Fruit fly (Drosophila melanogaster) whole organism, prepupa: ENCODE measurements around the gene CG32264.
A peak's percentile ranks its signal among the peaks of the same experiment; 100 is the strongest.

Source experiments
- Blimp-1 ChIP-seq: fragments of 200-800 bp; sonication (Bioruptor generic); optimal IDR thresholded peaks from 3 replicates; lab custom pipeline; 2017; ENCODE audit warnings: missing biosample characterization, missing genetic modification characterization, mild to moderate bottlenecking, moderate library complexity, missing genetic modification reagents
- CG10631 ChIP-seq: fragments of 200-800 bp; sonication (Bioruptor generic); optimal IDR thresholded peaks from 2 replicates; lab custom pipeline; 2016; ENCODE audit warnings: missing biosample characterization, missing genetic modification characterization
- CG10669 ChIP-seq: fragments of 200-800 bp; sonication (Bioruptor generic); optimal IDR thresholded peaks from 3 replicates; lab custom pipeline; 2018; ENCODE audit warnings: missing biosample characterization, mild to moderate bottlenecking, missing genetic modification characterization, moderate library complexity
- CG11294 ChIP-seq: fragments of 200-800 bp; sonication (Bioruptor generic); IDR thresholded peaks from 2 replicates; pipeline ENCODE4 v1.3.6; 2022; ENCODE audit warnings: missing biosample characterization, missing genetic modification characterization
- CG11762 ChIP-seq: fragments of 200-800 bp; sonication (Bioruptor generic); optimal IDR thresholded peaks from 3 replicates; lab custom pipeline; 2016; ENCODE audit warnings: missing biosample characterization, missing genetic modification characterization; ENCODE audit not compliant: insufficient read depth
- CG15336 ChIP-seq: fragments of 200-800 bp; sonication (Bioruptor generic); IDR thresholded peaks from 2 replicates; pipeline ENCODE4 v1.3.6; 2022; ENCODE audit warnings: missing biosample characterization, missing genetic modification characterization
- CG1621 ChIP-seq: fragments of 200-800 bp; sonication (Bioruptor generic); optimal IDR thresholded peaks from 3 replicates; lab custom pipeline; 2018; ENCODE audit warnings: missing biosample characterization, mild to moderate bottlenecking, missing genetic modification characterization
- CG16779 ChIP-seq: fragments of 200-800 bp; sonication (Bioruptor generic); optimal IDR thresholded peaks from 3 replicates; lab custom pipeline; 2017; ENCODE audit warnings: missing biosample characterization, mild to moderate bottlenecking, missing genetic modification characterization
- CG3032 ChIP-seq: fragments of 200-800 bp; optimal IDR thresholded peaks from 2 replicates; lab custom pipeline; 2019; ENCODE audit warnings: missing biosample characterization, mild to moderate bottlenecking, missing genetic modification characterization, moderate library complexity
- CG31627 ChIP-seq: fragments of 200-800 bp; sonication (Bioruptor generic); optimal IDR thresholded peaks from 3 replicates; lab custom pipeline; 2016; ENCODE audit warnings: missing biosample characterization, missing genetic modification characterization
- CG32006 ChIP-seq: fragments of 200-800 bp; sonication (Bioruptor generic); optimal IDR thresholded peaks from 3 replicates; lab custom pipeline; 2017; ENCODE audit warnings: missing biosample characterization, mild to moderate bottlenecking, missing genetic modification characterization
- CG34406 ChIP-seq: fragments of 200-800 bp; sonication (Bioruptor generic); optimal IDR thresholded peaks from 3 replicates; lab custom pipeline; 2016; ENCODE audit warnings: missing biosample characterization, missing genetic modification characterization
- CG3919 ChIP-seq: fragments of 200-800 bp; sonication (Bioruptor generic); optimal IDR thresholded peaks from 3 replicates; lab custom pipeline; 2016; ENCODE audit warnings: missing biosample characterization, missing genetic modification characterization
- CG6792 ChIP-seq: fragments of 200-800 bp; sonication (Bioruptor generic); optimal IDR thresholded peaks from 3 replicates; lab custom pipeline; 2016; ENCODE audit warnings: missing biosample characterization, missing genetic modification characterization
- CG6808 ChIP-seq: fragments of 200-800 bp; sonication (Bioruptor generic); optimal IDR thresholded peaks from 3 replicates; lab custom pipeline; 2017; ENCODE audit warnings: missing biosample characterization, missing genetic modification characterization, mild to moderate bottlenecking, moderate library complexity, missing genetic modification reagents
- CG6854 ChIP-seq: fragments of 200-800 bp; sonication (Bioruptor generic); optimal IDR thresholded peaks from 2 replicates; lab custom pipeline; 2017; ENCODE audit warnings: missing biosample characterization, mild to moderate bottlenecking, missing genetic modification characterization
- CG8119 ChIP-seq: fragments of 200-800 bp; sonication (Bioruptor generic); IDR thresholded peaks from 3 replicates; pipeline ENCODE4 v1.3.6; 2022; ENCODE audit warnings: missing biosample characterization, missing genetic modification characterization
- CG8632 ChIP-seq: fragments of 200-800 bp; sonication (Bioruptor generic); optimal IDR thresholded peaks from 3 replicates; lab custom pipeline; 2016; ENCODE audit warnings: missing biosample characterization, missing genetic modification characterization
- CG9139 ChIP-seq: fragments of 200-800 bp; sonication (Bioruptor generic); optimal IDR thresholded peaks from 3 replicates; lab custom pipeline; 2017; ENCODE audit warnings: missing biosample characterization, mild to moderate bottlenecking, missing genetic modification characterization
- Eip75B ChIP-seq: fragments of 200-800 bp; sonication (Bioruptor generic); optimal IDR thresholded peaks from 3 replicates; lab custom pipeline; 2016; ENCODE audit warnings: missing biosample characterization, missing genetic modification characterization
- Eip78C ChIP-seq: fragments of 200-800 bp; sonication (Bioruptor generic); peaks from one replicate; lab custom pipeline; 2016; ENCODE audit warnings: missing biosample characterization, missing genetic modification characterization
- Eip93F ChIP-seq: fragments of 200-800 bp; sonication (Bioruptor generic); optimal IDR thresholded peaks from 2 replicates; lab custom pipeline; 2016; ENCODE audit warnings: missing biosample characterization, mild to moderate bottlenecking, missing genetic modification characterization
- Ets21C ChIP-seq: fragments of 200-800 bp; sonication (Bioruptor generic); optimal IDR thresholded peaks from 3 replicates; lab custom pipeline; 2016; ENCODE audit warnings: missing biosample characterization, missing genetic modification characterization
- Ets96B ChIP-seq: fragments of 200-800 bp; optimal IDR thresholded peaks from 2 replicates; lab custom pipeline; 2019; ENCODE audit warnings: missing biosample characterization, mild to moderate bottlenecking, missing genetic modification characterization, moderate library complexity
- Gug ChIP-seq: fragments of 200-800 bp; sonication (Bioruptor generic); IDR thresholded peaks from 2 replicates; pipeline ENCODE4 v1.3.6; 2022; ENCODE audit warnings: missing biosample characterization, missing genetic modification characterization
- Hr38 ChIP-seq: sonication (Bioruptor generic); optimal IDR thresholded peaks from 2 replicates; lab custom pipeline; 2016; ENCODE audit warnings: missing biosample characterization, missing genetic modification characterization
- Hr39 ChIP-seq: fragments of 200-800 bp; sonication (Bioruptor generic); optimal IDR thresholded peaks from 2 replicates; lab custom pipeline; 2016; ENCODE audit warnings: missing biosample characterization, missing genetic modification characterization
- Hr4 ChIP-seq: fragments of 200-800 bp; sonication (Bioruptor generic); optimal IDR thresholded peaks from 3 replicates; lab custom pipeline; 2016; ENCODE audit warnings: missing biosample characterization, missing genetic modification characterization
- Met ChIP-seq: fragments of 200-800 bp; sonication (Bioruptor generic); optimal IDR thresholded peaks from 3 replicates; lab custom pipeline; 2016; ENCODE audit warnings: missing biosample characterization, missing genetic modification characterization
- OdsH ChIP-seq: fragments of 200-800 bp; sonication (Bioruptor generic); optimal IDR thresholded peaks from 3 replicates; lab custom pipeline; 2016; ENCODE audit warnings: missing biosample characterization, missing genetic modification characterization
- Smox ChIP-seq: fragments of 200-800 bp; sonication (Bioruptor generic); optimal IDR thresholded peaks from 3 replicates; lab custom pipeline; 2016; ENCODE audit warnings: missing biosample characterization, missing genetic modification characterization
- Sox102F ChIP-seq: fragments of 200-800 bp; sonication (Bioruptor generic); optimal IDR thresholded peaks from 2 replicates; lab custom pipeline; 2016; ENCODE audit warnings: missing biosample characterization, mild to moderate bottlenecking, missing genetic modification characterization
- Sox14 ChIP-seq: fragments of 200-800 bp; sonication (Bioruptor generic); optimal IDR thresholded peaks from 3 replicates; lab custom pipeline; 2016; ENCODE audit warnings: missing biosample characterization, missing genetic modification characterization
- Sox15 ChIP-seq: fragments of 200-800 bp; sonication (Bioruptor generic); optimal IDR thresholded peaks from 3 replicates; lab custom pipeline; 2016; ENCODE audit warnings: missing biosample characterization, missing genetic modification characterization
- achi ChIP-seq: fragments of 200-800 bp; sonication (Bioruptor generic); optimal IDR thresholded peaks from 3 replicates; lab custom pipeline; 2016; ENCODE audit warnings: missing biosample characterization, missing genetic modification characterization
- acj6 ChIP-seq: fragments of 200-800 bp; sonication (Bioruptor generic); optimal IDR thresholded peaks from 3 replicates; lab custom pipeline; 2016; ENCODE audit warnings: missing biosample characterization, missing genetic modification characterization
- cyc ChIP-seq: fragments of 200-800 bp; sonication (Bioruptor generic); optimal IDR thresholded peaks from 3 replicates; lab custom pipeline; 2016; ENCODE audit warnings: missing biosample characterization, missing genetic modification characterization
- dac ChIP-seq: fragments of 200-800 bp; sonication (Bioruptor generic); optimal IDR thresholded peaks from 2 replicates; lab custom pipeline; 2017; ENCODE audit warnings: missing biosample characterization, mild to moderate bottlenecking, missing genetic modification characterization
- dsx ChIP-seq: fragments of 200-800 bp; optimal IDR thresholded peaks from 3 replicates; lab custom pipeline; 2019; ENCODE audit warnings: missing biosample characterization, mild to moderate bottlenecking, missing genetic modification characterization, moderate library complexity; ENCODE audit not compliant: poor library complexity, severe bottlenecking
- eg ChIP-seq: fragments of 200-800 bp; sonication (Bioruptor generic); IDR thresholded peaks from 3 replicates; pipeline ENCODE4 v1.3.6; 2022; ENCODE audit warnings: missing biosample characterization, missing genetic modification characterization
- esn ChIP-seq: fragments of 200-800 bp; sonication (Bioruptor generic); optimal IDR thresholded peaks from 2 replicates; lab custom pipeline; 2016; ENCODE audit warnings: missing biosample characterization, mild to moderate bottlenecking, missing genetic modification characterization, moderate library complexity
- fd59A ChIP-seq: fragments of 200-800 bp; sonication (Bioruptor generic); optimal IDR thresholded peaks from 2 replicates; lab custom pipeline; 2017; ENCODE audit warnings: missing biosample characterization, mild to moderate bottlenecking, missing genetic modification characterization, missing genetic modification reagents
- fd85E ChIP-seq: fragments of 200-800 bp; sonication (Bioruptor generic); optimal IDR thresholded peaks from 3 replicates; lab custom pipeline; 2016; ENCODE audit warnings: missing biosample characterization, missing genetic modification characterization
- fkh ChIP-seq: fragments of 200-800 bp; sonication (Bioruptor generic); optimal IDR thresholded peaks from 3 replicates; lab custom pipeline; 2017; ENCODE audit warnings: missing biosample characterization, mild to moderate bottlenecking, missing genetic modification characterization, moderate library complexity
- lz ChIP-seq: fragments of 200-800 bp; sonication (Bioruptor generic); optimal IDR thresholded peaks from 3 replicates; lab custom pipeline; 2016; ENCODE audit warnings: missing biosample characterization, missing genetic modification characterization
- net ChIP-seq: fragments of 200-800 bp; sonication (Bioruptor generic); optimal IDR thresholded peaks from 3 replicates; lab custom pipeline; 2016; ENCODE audit warnings: missing biosample characterization, missing genetic modification characterization
- pdm3 ChIP-seq: fragments of 200-800 bp; sonication (Bioruptor generic); optimal IDR thresholded peaks from 3 replicates; lab custom pipeline; 2016; ENCODE audit warnings: missing biosample characterization, missing genetic modification characterization
- salr ChIP-seq, 2 experiments: fragments of 200-800 bp; sonication (Bioruptor generic); optimal IDR thresholded peaks; 3 replicates each; lab custom pipeline; 2016 to 2018; ENCODE audit warnings: missing biosample characterization in 2 of 2, missing genetic modification characterization in 2 of 2, mild to moderate bottlenecking in 1 of 2
- spab ChIP-seq: fragments of 200-800 bp; sonication (Bioruptor generic); optimal IDR thresholded peaks from 2 replicates; lab custom pipeline; 2017; ENCODE audit warnings: missing biosample characterization, mild to moderate bottlenecking, missing genetic modification characterization, missing genetic modification reagents
- ss ChIP-seq, 2 experiments: fragments of 200-800 bp; sonication (Bioruptor generic); optimal IDR thresholded peaks; 2 replicates in 1 of 2; 3 replicates in 1 of 2; lab custom pipeline; 2017 to 2018; ENCODE audit warnings: mild to moderate bottlenecking in 2 of 2, missing biosample characterization in 2 of 2, missing genetic modification characterization in 2 of 2, moderate library complexity in 1 of 2
- svp ChIP-seq: fragments of 200-800 bp; sonication (Bioruptor generic); peaks from one replicate; lab custom pipeline; 2016; ENCODE audit warnings: missing biosample characterization, missing genetic modification characterization
- vri ChIP-seq: fragments of 200-800 bp; sonication (Bioruptor generic); optimal IDR thresholded peaks from 3 replicates; lab custom pipeline; 2016; ENCODE audit warnings: missing biosample characterization, mild to moderate bottlenecking, missing genetic modification characterization

Gene CG32264

DNA sequence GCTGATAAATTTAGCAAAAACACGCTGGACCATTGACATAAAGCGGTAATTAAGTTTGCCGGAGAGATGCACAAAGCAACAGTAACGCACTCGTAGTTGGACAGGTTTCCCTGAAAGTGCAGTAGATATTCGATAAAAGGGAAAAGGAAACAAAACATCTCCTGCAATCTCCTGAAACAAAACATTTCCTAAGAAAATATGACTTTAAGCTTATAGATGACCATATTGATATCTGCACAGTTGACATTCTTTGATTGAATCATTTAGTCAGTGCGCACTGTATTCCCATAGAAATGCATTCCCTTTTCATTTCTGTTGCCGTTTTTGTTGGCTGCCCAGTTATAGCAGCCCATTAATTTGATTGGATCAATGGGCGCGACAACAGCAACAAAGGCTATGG, 46.6 kb upstream of the CG32264 start:
- peak; percentile 42 for TF ChIP-seq Met (GFP tag; lab: Kevin White, UChicago)
- TF ChIP-seq Smox (GFP tag; lab: Kevin White, UChicago) = peak; percentile 42
- TF ChIP-seq pdm3 (GFP tag; lab: Kevin White, UChicago) = peak; percentile 79
- peak; percentile 64 for TF ChIP-seq CG3032 (tag; lab: Kevin White, UChicago)
- TF ChIP-seq Hr4 (GFP tag; lab: Kevin White, UChicago) = peak; percentile 63
- TF ChIP-seq Hr38 (GFP tag; lab: Kevin White, UChicago) = no peak
- TF ChIP-seq Ets96B (tag; lab: Kevin White, UChicago) = peak; percentile 22
- TF ChIP-seq CG6854 (GFP tag; lab: Kevin White, UChicago) = no peak
- peak; percentile 15 for TF ChIP-seq Ets21C
- TF ChIP-seq CG1621 (tag; lab: Kevin White, UChicago) = peak; percentile 81
- TF ChIP-seq fd85E (GFP tag; lab: Kevin White, UChicago) = no peak
- peak; percentile 50 for TF ChIP-seq spab (GFP tag; lab: Kevin White, UChicago)
- TF ChIP-seq fkh (GFP tag; lab: Kevin White, UChicago) = no peak
- peak; percentile 59 for TF ChIP-seq CG32006 (GFP tag; lab: Kevin White, UChicago)
- TF ChIP-seq fd59A (GFP tag; lab: Kevin White, UChicago) = peak; percentile 82
- TF ChIP-seq CG11762 (GFP tag; lab: Kevin White, UChicago) = peak; percentile 32
- peak; percentile 75 for TF ChIP-seq Sox14 (GFP tag; lab: Kevin White, UChicago)
- peak; percentile 73 for TF ChIP-seq Sox15 (GFP tag; lab: Kevin White, UChicago)
- TF ChIP-seq acj6 (GFP tag; lab: Kevin White, UChicago) = peak; percentile 81
- peak; percentile 59 for TF ChIP-seq CG10669
- peak; percentile 62 for TF ChIP-seq Eip75B (GFP tag; lab: Kevin White, UChicago)
- TF ChIP-seq achi (GFP tag; lab: Kevin White, UChicago) = peak; percentile 76
- no peak for TF ChIP-seq Eip93F (GFP tag; lab: Kevin White, UChicago)
- 0 out of 2 replicates have a peak, but pooled peaks have one; percentile 17 for TF ChIP-seq CG11294 (GFP tag; lab: Robert Waterston, UW)
- no peak for TF ChIP-seq vri (GFP tag; lab: Kevin White, UChicago)
- TF ChIP-seq esn (GFP tag; lab: Kevin White, UChicago) = peak; percentile 42
- no peak for TF ChIP-seq dac (GFP tag; lab: Kevin White, UChicago)
- peak; percentile 78 for TF ChIP-seq CG6792 (GFP tag; lab: Kevin White, UChicago)
- TF ChIP-seq Sox102F (GFP tag; lab: Kevin White, UChicago) = peak; percentile 30
- TF ChIP-seq CG6808 (GFP tag; lab: Kevin White, UChicago) = peak; percentile 64
- peak; percentile 61 for TF ChIP-seq eg (GFP tag; lab: Robert Waterston, UW)
- peak; percentile 49 for TF ChIP-seq CG31627
- no peak for TF ChIP-seq CG16779 (tag; lab: Kevin White, UChicago)
- peak; percentile 59 for TF ChIP-seq CG15336 (GFP tag; lab: Robert Waterston, UW)
- TF ChIP-seq lz (GFP tag; lab: Kevin White, UChicago) = peak; percentile 38
- peak; percentile 62 for TF ChIP-seq CG34406 (GFP tag; lab: Kevin White, UChicago)
- peak; percentile 57 to 83 for TF ChIP-seq salr (GFP tag; optimal IDR thresholded peaks at IDR 0.05; lab: Kevin White, UChicago)
- peak; percentile 43; the same call in 2 of the 3 replicates for TF ChIP-seq CG8119
- peak; percentile 31; the same call in 1 of the 2 replicates for TF ChIP-seq Gug
- peak; percentile 94 for TF ChIP-seq Eip78C (GFP tag; lab: Kevin White, UChicago)
- TF ChIP-seq CG8632 (GFP tag; lab: Kevin White, UChicago) = peak; percentile 67
- peak; percentile 78 for TF ChIP-seq CG10631 (GFP tag; lab: Kevin White, UChicago)
- TF ChIP-seq dsx (GFP tag; lab: Kevin White, UChicago) = peak; percentile 80
- TF ChIP-seq net (GFP tag; lab: Kevin White, UChicago) = peak; percentile 69
- TF ChIP-seq ss (GFP tag; optimal IDR thresholded peaks at IDR 0.05; lab: Kevin White, UChicago) = peak; percentile 19 to 82
- TF ChIP-seq Hr39 (GFP tag; lab: Kevin White, UChicago) = peak; percentile 57
- peak; percentile 56 for TF ChIP-seq CG3919
- TF ChIP-seq CG9139 (GFP tag; lab: Kevin White, UChicago) = peak; percentile 38
- TF ChIP-seq OdsH (GFP tag; lab: Kevin White, UChicago) = peak; percentile 79
- TF ChIP-seq Blimp-1 (GFP tag; lab: Kevin White, UChicago) = no peak
- TF ChIP-seq cyc (GFP tag; lab: Kevin White, UChicago) = peak; percentile 30
- peak; percentile 74 for TF ChIP-seq svp (GFP tag; lab: Kevin White, UChicago)
